Worm (Caenorhabditis elegans): ENCODE measurements around the gene F38B7.11.

- TF ChIP-seq elt-3 (tag; optimal IDR thresholded peaks at IDR 0.05), result no peak
- TF ChIP-seq ces-1 (GFP tag; optimal IDR thresholded peaks at IDR 0.05), result no peak
- TF ChIP-seq lsy-2 (tag; optimal IDR thresholded peaks at IDR 0.05), result no peak
These were observed 23.3 kb downstream of the F38B7.11 start, which contains the start of the genes nhr-101 and pms-2 for ce11 chrV:11570169-11570651.

All from whole organism, mixed stage, embryonic.